Worm (Caenorhabditis elegans) whole organism, L2 larva: ENCODE results near the gene srw-118.

Experiments used
- alr-1 ChIP-seq: fragments of 150-350 bp; optimal IDR thresholded peaks from 2 replicates; lab custom pipeline; 2014; ENCODE audit warnings: missing biosample characterization, missing genetic modification characterization
- aly-2 ChIP-seq: fragments of 150-350 bp; optimal IDR thresholded peaks from 2 replicates; lab custom pipeline; 2014; ENCODE audit warnings: missing biosample characterization, missing genetic modification characterization
- ama-1 ChIP-seq: fragments of 150-350 bp; optimal IDR thresholded peaks from 2 replicates; lab custom pipeline; 2018; ENCODE audit warnings: inconsistent platforms
- egl-27 ChIP-seq: sonication (generic microtip); optimal IDR thresholded peaks from 3 replicates; lab custom pipeline; 2017; ENCODE audit warnings: missing biosample characterization, missing genetic modification reagents, missing genetic modification characterization
- elt-3 ChIP-seq: sonication (generic microtip); optimal IDR thresholded peaks from 2 replicates; lab custom pipeline; 2017; ENCODE audit warnings: missing biosample characterization, missing genetic modification characterization
- lin-39 ChIP-seq: fragments of 150-350 bp; optimal IDR thresholded peaks from 2 replicates; lab custom pipeline; 2014; ENCODE audit warnings: missing biosample characterization, missing genetic modification reagents, missing genetic modification characterization
- nhr-77 ChIP-seq: fragments of 150-350 bp; optimal IDR thresholded peaks from 2 replicates; lab custom pipeline; 2014; ENCODE audit warnings: missing biosample characterization, missing genetic modification characterization
- skn-1 ChIP-seq: sonication (generic microtip); optimal IDR thresholded peaks from 2 replicates; lab custom pipeline; 2017; ENCODE audit warnings: missing biosample characterization, missing genetic modification characterization
- unc-62 ChIP-seq: fragments of 150-350 bp; optimal IDR thresholded peaks from 2 replicates; lab custom pipeline; 2014; ENCODE audit warnings: missing biosample characterization, missing genetic modification reagents, missing genetic modification characterization
- zag-1 ChIP-seq: fragments of 150-350 bp; optimal IDR thresholded peaks from 2 replicates; lab custom pipeline; 2014; ENCODE audit warnings: missing biosample characterization, missing genetic modification characterization

ce11 chrV:2958202-2958601, 21.7 kb downstream of the srw-118 start, which contains the start of gene srw-142:
- no peak for TF ChIP-seq zag-1 (tag; lab: Kevin White, UChicago)
- no peak for TF ChIP-seq lin-39
- no peak for TF ChIP-seq nhr-77 (tag; lab: Kevin White, UChicago)
- TF ChIP-seq elt-3 = no peak
- TF ChIP-seq ama-1 (lab: Kevin White, UChicago) = no peak
- no peak for TF ChIP-seq unc-62 (GFP tag; lab: Kevin White, UChicago)
- no peak for TF ChIP-seq skn-1
- TF ChIP-seq aly-2 = no peak
- no peak for TF ChIP-seq alr-1
- no peak for TF ChIP-seq egl-27
